Fruit fly (Drosophila melanogaster) Kc167 (cell line): ENCODE data around the gene CG13361.

Source experiments
- Sin3A ChIP-seq: fragments of >200 bp; optimal IDR thresholded peaks from 2 replicates; lab custom pipeline; 2018; ENCODE audit warnings: missing external identifiers
- h ChIP-seq: fragments of >200 bp; optimal IDR thresholded peaks from 3 replicates; lab custom pipeline; 2018; ENCODE audit warnings: missing external identifiers
- insv ChIP-seq: fragments of >200 bp; optimal IDR thresholded peaks from 3 replicates; lab custom pipeline; 2018; ENCODE audit warnings: missing external identifiers
- psq ChIP-seq: fragments of >200 bp; optimal IDR thresholded peaks from 2 replicates; lab custom pipeline; 2017; ENCODE audit warnings: missing external identifiers
- ttk ChIP-seq: sonication (Bioruptor generic); optimal IDR thresholded peaks from 2 replicates; lab custom pipeline; 2017; ENCODE audit warnings: missing external identifiers

- TF ChIP-seq h (lab: Kevin White, UChicago), result no peak
- TF ChIP-seq Sin3A (lab: Kevin White, UChicago), result no peak
- no peak for TF ChIP-seq psq (lab: Kevin White, UChicago)
- no peak for TF ChIP-seq ttk (lab: Kevin White, UChicago)
- TF ChIP-seq insv, result no peak
These were observed 38.1 kb downstream of the CG13361 start for dm6 chrX:715383-715782.
